Worm (Caenorhabditis elegans) whole organism, mixed stage, embryonic: Measurements from ENCODE around the gene cwc-15.

Source experiments
- M03D4.4 ChIP-seq: sonication (generic microtip); optimal IDR thresholded peaks from 2 replicates; lab custom pipeline; 2017; ENCODE audit warnings: mild to moderate bottlenecking, missing genetic modification characterization, missing compliant biosample characterization
- bed-3 ChIP-seq: fragments of 200-800 bp; sonication (Bioruptor generic); optimal IDR thresholded peaks from 3 replicates; lab custom pipeline; 2018; ENCODE audit warnings: mild to moderate bottlenecking, missing genetic modification characterization, moderate library complexity, missing compliant biosample characterization
- blmp-1 ChIP-seq: fragments of 150-350 bp; optimal IDR thresholded peaks from 2 replicates; lab custom pipeline; 2014; ENCODE audit warnings: missing biosample characterization, missing genetic modification characterization
- ceh-39 ChIP-seq: fragments of 150-350 bp; optimal IDR thresholded peaks from 2 replicates; lab custom pipeline; 2014; ENCODE audit warnings: missing biosample characterization, missing genetic modification characterization
- ceh-83 ChIP-seq: fragments of 200-800 bp; sonication (Bioruptor generic); optimal IDR thresholded peaks from 2 replicates; lab custom pipeline; 2018; ENCODE audit warnings: mild to moderate bottlenecking, missing genetic modification characterization, missing compliant biosample characterization
- ces-1 ChIP-seq: fragments of 150-350 bp; optimal IDR thresholded peaks from 2 replicates; lab custom pipeline; 2014; ENCODE audit warnings: missing biosample characterization, missing genetic modification reagents, missing genetic modification characterization
- cnd-1 ChIP-seq: fragments of 200-800 bp; sonication (Bioruptor generic); optimal IDR thresholded peaks from 2 replicates; lab custom pipeline; 2018; ENCODE audit warnings: mild to moderate bottlenecking, missing genetic modification characterization, missing compliant biosample characterization
- drap-1 ChIP-seq: fragments of 200-800 bp; sonication (Bioruptor generic); optimal IDR thresholded peaks from 3 replicates; lab custom pipeline; 2018; ENCODE audit warnings: mild to moderate bottlenecking, missing genetic modification characterization, missing compliant biosample characterization
- elt-1 ChIP-seq: sonication (generic microtip); optimal IDR thresholded peaks from 2 replicates; lab custom pipeline; 2017; ENCODE audit warnings: missing genetic modification characterization, mild to moderate bottlenecking, missing compliant biosample characterization, antibody characterized with exemption, moderate library complexity, borderline replicate concordance; ENCODE audit not compliant: insufficient read depth
- flh-1 ChIP-seq: fragments of 200-800 bp; sonication (Bioruptor generic); optimal IDR thresholded peaks from 2 replicates; lab custom pipeline; 2018; ENCODE audit warnings: mild to moderate bottlenecking, missing genetic modification characterization, moderate library complexity, missing compliant biosample characterization
- ham-2 ChIP-seq: fragments of 200-800 bp; sonication (Bioruptor generic); optimal IDR thresholded peaks from 2 replicates; lab custom pipeline; 2018; ENCODE audit warnings: mild to moderate bottlenecking, missing genetic modification characterization, missing compliant biosample characterization
- lin-13 ChIP-seq: fragments of 150-350 bp; optimal IDR thresholded peaks from 2 replicates; lab custom pipeline; 2014; ENCODE audit warnings: missing biosample characterization, missing genetic modification characterization
- mab-5 ChIP-seq: fragments of 150-350 bp; optimal IDR thresholded peaks from 2 replicates; lab custom pipeline; 2014; ENCODE audit warnings: missing biosample characterization, missing genetic modification characterization
- mep-1 ChIP-seq: fragments of 150-350 bp; optimal IDR thresholded peaks from 2 replicates; lab custom pipeline; 2017; ENCODE audit warnings: missing biosample characterization, missing genetic modification reagents, missing genetic modification characterization, inconsistent platforms
- mls-2 ChIP-seq: sonication (generic microtip); optimal IDR thresholded peaks from 2 replicates; lab custom pipeline; 2016; ENCODE audit warnings: mild to moderate bottlenecking, missing genetic modification characterization, moderate library complexity, missing compliant biosample characterization
- nhr-12 ChIP-seq: fragments of 150-350 bp; optimal IDR thresholded peaks from 2 replicates; lab custom pipeline; 2014; ENCODE audit warnings: missing biosample characterization, missing genetic modification characterization
- nhr-2 ChIP-seq: fragments of 150-350 bp; optimal IDR thresholded peaks from 2 replicates; lab custom pipeline; 2014; ENCODE audit warnings: missing biosample characterization, missing genetic modification characterization
- nhr-237 ChIP-seq: fragments of 150-350 bp; optimal IDR thresholded peaks from 2 replicates; lab custom pipeline; 2014; ENCODE audit warnings: missing biosample characterization, missing genetic modification characterization
- nhr-28 ChIP-seq: fragments of 150-350 bp; optimal IDR thresholded peaks from 2 replicates; lab custom pipeline; 2014; ENCODE audit warnings: missing biosample characterization, missing genetic modification characterization
- nhr-76 ChIP-seq: sonication (generic microtip); optimal IDR thresholded peaks from 2 replicates; lab custom pipeline; 2017; ENCODE audit warnings: missing biosample characterization, missing genetic modification characterization
- sem-2 ChIP-seq: fragments of 200-800 bp; sonication (Bioruptor generic); optimal IDR thresholded peaks from 2 replicates; lab custom pipeline; 2018; ENCODE audit warnings: mild to moderate bottlenecking, missing genetic modification characterization, missing compliant biosample characterization
- snpc-4 ChIP-seq: fragments of 150-350 bp; optimal IDR thresholded peaks from 2 replicates; lab custom pipeline; 2014; ENCODE audit warnings: missing biosample characterization, missing genetic modification characterization
- sptf-1 ChIP-seq: sonication (generic microtip); optimal IDR thresholded peaks from 2 replicates; lab custom pipeline; 2017; ENCODE audit warnings: mild to moderate bottlenecking, missing genetic modification characterization, moderate library complexity, missing compliant biosample characterization
- tbx-8 ChIP-seq: fragments of 200-800 bp; sonication (Bioruptor generic); optimal IDR thresholded peaks from 2 replicates; lab custom pipeline; 2018; ENCODE audit warnings: mild to moderate bottlenecking, missing genetic modification characterization, moderate library complexity, missing compliant biosample characterization
- unc-120 ChIP-seq: sonication (generic microtip); optimal IDR thresholded peaks from 2 replicates; lab custom pipeline; 2017; ENCODE audit warnings: missing genetic modification characterization, missing compliant biosample characterization; ENCODE audit not compliant: poor library complexity, severe bottlenecking
- unc-39 ChIP-seq: fragments of 150-350 bp; optimal IDR thresholded peaks from 2 replicates; lab custom pipeline; 2014; ENCODE audit warnings: missing biosample characterization, missing genetic modification characterization
- unc-62 ChIP-seq: fragments of 150-350 bp; optimal IDR thresholded peaks from 2 replicates; lab custom pipeline; 2014; ENCODE audit warnings: missing biosample characterization, missing genetic modification reagents, missing genetic modification characterization
- zip-8 ChIP-seq: fragments of 150-350 bp; optimal IDR thresholded peaks from 2 replicates; lab custom pipeline; 2014; ENCODE audit warnings: missing biosample characterization, missing genetic modification characterization
- ztf-11 ChIP-seq: fragments of 150-350 bp; optimal IDR thresholded peaks from 2 replicates; lab custom pipeline; 2014; ENCODE audit warnings: missing biosample characterization, missing genetic modification characterization

cwc-15 gene

DNA sequence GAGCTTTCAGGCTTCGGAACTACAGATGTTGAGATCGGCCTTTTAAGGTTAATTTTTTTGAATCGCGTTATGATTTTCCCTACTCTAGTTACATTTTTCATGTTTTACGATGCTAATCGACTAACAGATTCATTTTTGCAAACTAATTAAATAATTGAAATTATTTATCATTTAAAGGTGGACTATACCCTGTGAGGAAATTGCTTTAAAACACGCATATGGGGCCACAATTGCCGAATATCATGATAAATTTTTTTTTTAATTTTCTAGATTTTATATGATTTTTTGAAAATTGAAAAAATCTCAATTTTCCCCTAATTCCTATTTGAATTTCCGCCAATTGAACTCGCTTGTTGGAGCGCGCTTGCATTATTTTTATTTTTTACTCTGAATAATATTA is 38.8 kb downstream of the cwc-15 start, which contains the start of gene fbxa-100:
fbxa-100 (minus strand) TSS at position 101 of the 400 bp plus-strand sequence.
- TF ChIP-seq ces-1 (GFP tag; lab: Kevin White, UChicago) (no peak), mab-5 (no peak), snpc-4 (tag; lab: Kevin White, UChicago) (no peak), nhr-76 (tag; lab: Kevin White, UChicago) (no peak), sem-2 (GFP tag; lab: Kevin White, UChicago) (no peak), unc-120 (tag; lab: Kevin White, UChicago) (no peak), unc-62 (GFP tag; lab: Kevin White, UChicago) (no peak), unc-39 (tag; lab: Kevin White, UChicago) (no peak), ceh-39 (tag; lab: Kevin White, UChicago) (no peak), nhr-12 (tag; lab: Kevin White, UChicago) (no peak), tbx-8 (GFP tag; lab: Kevin White, UChicago) (no peak), blmp-1 (no peak), bed-3 (no peak), mls-2 (tag; lab: Kevin White, UChicago) (no peak), M03D4.4 (tag; lab: Kevin White, UChicago) (no peak), mep-1 (no peak), elt-1 (tag; lab: Kevin White, UChicago) (no peak), drap-1 (GFP tag; lab: Kevin White, UChicago) (no peak), cnd-1 (tag; lab: Kevin White, UChicago) (no peak)

DNA sequence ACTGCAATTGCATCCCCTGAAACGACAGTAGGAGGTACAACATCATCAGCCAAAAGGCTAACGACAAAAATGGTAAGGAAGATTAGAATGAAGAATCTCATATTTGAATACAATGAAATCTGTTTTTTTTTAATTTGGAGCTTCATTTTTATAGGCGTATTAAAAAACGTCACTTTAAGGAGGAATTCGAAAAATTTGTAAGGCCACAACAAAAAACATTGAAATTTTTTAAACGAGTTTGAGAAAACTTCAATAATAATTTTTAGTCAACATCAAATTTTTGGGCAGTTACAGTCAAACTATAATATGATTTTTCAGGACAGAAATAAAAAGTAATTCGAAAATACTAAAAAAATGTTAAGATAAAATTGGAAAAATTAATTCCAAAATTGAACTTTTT is 39.6 kb downstream of the cwc-15 start, which contains the start of gene F14H3.14:
F14H3.14 (minus strand) TSS at position 101 of the 400 bp plus-strand sequence.
- TF ChIP-seq ceh-39 (tag; lab: Kevin White, UChicago) (no peak), nhr-76 (tag; lab: Kevin White, UChicago) (no peak), cnd-1 (tag; lab: Kevin White, UChicago) (no peak), blmp-1 (no peak), unc-120 (tag; lab: Kevin White, UChicago) (no peak), ces-1 (GFP tag; lab: Kevin White, UChicago) (no peak), ceh-83 (GFP tag; lab: Kevin White, UChicago) (no peak), lin-13 (tag; lab: Kevin White, UChicago) (no peak), nhr-2 (tag; lab: Kevin White, UChicago) (no peak), unc-62 (GFP tag; lab: Kevin White, UChicago) (no peak)

DNA sequence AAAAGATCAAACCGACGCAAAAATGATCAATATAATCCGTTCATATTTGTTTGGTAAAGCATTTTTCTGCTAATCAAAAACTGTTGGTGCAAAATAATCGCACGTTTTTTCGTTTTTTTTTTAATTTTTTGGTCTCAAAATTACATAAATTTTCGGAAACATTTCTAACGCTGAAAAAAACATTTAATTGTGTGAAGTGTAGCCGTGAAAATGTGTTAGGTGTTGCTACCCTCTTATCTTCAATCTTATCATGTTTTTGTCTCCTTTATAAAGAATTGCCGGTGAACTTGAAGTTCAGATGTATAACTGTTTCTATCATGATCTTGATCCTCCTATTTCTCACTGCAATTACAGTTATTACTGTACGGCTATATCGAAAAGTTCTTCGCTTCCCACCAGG is 45.8 kb downstream of the cwc-15 start, which contains the start of gene cyp-35D1:
cyp-35D1 (plus strand) TSS at position 301 of the 400 bp plus-strand sequence.
- TF ChIP-seq drap-1 (GFP tag; lab: Kevin White, UChicago) (no peak), nhr-28 (tag; lab: Kevin White, UChicago) (no peak), ztf-11 (no peak), mls-2 (tag; lab: Kevin White, UChicago) (no peak), zip-8 (tag; lab: Kevin White, UChicago) (no peak), sptf-1 (no peak), nhr-12 (tag; lab: Kevin White, UChicago) (no peak), nhr-237 (tag; lab: Kevin White, UChicago) (no peak)

DNA sequence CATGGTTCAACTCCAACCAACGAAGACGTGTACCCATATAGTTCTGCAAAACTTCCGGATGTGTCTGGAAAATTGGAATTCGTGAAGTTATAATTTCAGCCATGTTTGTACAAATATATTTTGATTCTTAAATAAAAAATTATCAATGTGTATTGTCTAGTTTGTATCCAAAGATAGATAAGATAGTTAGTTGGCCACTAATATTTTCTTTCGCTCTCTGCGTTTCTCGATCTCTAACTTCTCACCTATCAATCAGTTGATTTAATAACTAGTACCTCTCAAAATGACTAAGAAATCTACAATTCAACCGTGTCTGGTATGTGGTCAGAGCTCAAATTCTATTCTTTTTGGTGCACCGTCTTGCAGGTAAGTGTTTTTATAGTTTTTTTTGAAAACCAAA is 48.0 kb downstream of the cwc-15 start, which contains the start of gene nhr-176:
nhr-176 (plus strand) TSS at position 159 of the 400 bp plus-strand sequence.
- TF ChIP-seq ham-2 (GFP tag; lab: Kevin White, UChicago) (no peak), mab-5 (no peak), flh-1 (GFP tag; lab: Kevin White, UChicago) (no peak), sem-2 (GFP tag; lab: Kevin White, UChicago) (no peak), elt-1 (tag; lab: Kevin White, UChicago) (no peak), ztf-11 (no peak)
- TF ChIP-seq, all 35 proteins: peak for 0
